Fruit fly (Drosophila melanogaster): ENCODE measurements around the gene daed.
A peak's percentile ranks its signal among the peaks of the same experiment; 100 is the strongest.

The daed gene

DNA sequence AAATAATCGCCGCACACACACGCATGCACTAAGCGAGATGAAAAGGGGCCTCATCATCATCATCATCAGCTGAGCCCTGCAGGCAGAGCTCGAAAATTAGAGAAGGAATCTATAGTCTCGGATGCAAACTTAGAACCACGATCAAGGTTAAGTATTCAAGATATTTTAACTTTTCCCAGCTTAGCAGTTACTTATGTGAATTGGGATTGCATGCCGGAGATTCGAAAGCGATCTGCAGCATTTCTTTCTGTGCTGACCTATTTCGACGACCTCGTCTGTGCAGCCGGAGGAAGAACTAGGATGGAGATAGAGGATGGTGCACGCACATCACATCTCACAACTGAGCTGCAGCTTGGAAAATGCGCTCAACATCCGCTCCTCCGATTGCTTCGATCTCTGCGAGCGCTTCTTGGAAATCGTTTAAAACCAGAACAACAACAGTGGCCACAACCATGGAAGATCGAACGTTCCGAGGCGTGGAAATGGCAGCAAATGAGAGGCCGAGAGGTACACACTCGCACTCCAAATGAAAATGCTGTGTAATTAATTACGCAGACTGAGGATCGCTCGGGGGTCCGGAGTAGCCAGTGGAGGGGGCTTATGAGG, 33.3 kb downstream of the daed start (continued):
- TF ChIP-seq tio (GFP tag; optimal IDR thresholded peaks at IDR 0.05) (peak; percentile 32), CG2889 (GFP tag; IDR thresholded peaks at IDR 0.05) (no peak), NC2α (GFP tag; optimal IDR thresholded peaks at IDR 0.05) (peak; percentile 62), CG4617 (GFP tag; optimal IDR thresholded peaks at IDR 0.05; ENCODE audit: borderline replicate concordance) (peak; percentile 31), cg (GFP tag; optimal IDR thresholded peaks at IDR 0.05) (no peak), CG2678 (tag; optimal IDR thresholded peaks at IDR 0.05) (peak; percentile 40), zf30C (GFP tag; optimal IDR thresholded peaks at IDR 0.05) (no peak), pum (GFP tag; optimal IDR thresholded peaks at IDR 0.05) (peak; percentile 63), CG7271 (tag; optimal IDR thresholded peaks at IDR 0.05) (no peak), CG7786 (GFP tag; optimal IDR thresholded peaks at IDR 0.05) (peak; percentile 73), CG11085 (GFP tag; IDR thresholded peaks at IDR 0.05) (no peak), yki (optimal IDR thresholded peaks at IDR 0.05) (no peak), CG10366 (GFP tag; IDR thresholded peaks at IDR 0.05) (peak; percentile 23; the same call in 1 of the 2 replicates), dpn (GFP tag; optimal IDR thresholded peaks at IDR 0.05) (peak; percentile 23 to 52), Bgb (GFP tag; IDR thresholded peaks at IDR 0.05; ENCODE audit: partially characterized antibody) (no peak), CG12942 (GFP tag; optimal IDR thresholded peaks at IDR 0.05) (no peak), CG1602 (GFP tag; optimal IDR thresholded peaks at IDR 0.05) (peak; percentile 65), CG4820 (GFP tag; optimal IDR thresholded peaks at IDR 0.05) (peak; percentile 64), sens-2 (GFP tag; IDR thresholded peaks at IDR 0.05) (peak; percentile 68; the same call in 1 of the 2 replicates), Fer2 (tag; optimal IDR thresholded peaks at IDR 0.05) (no peak), Atf-2 (GFP tag; optimal IDR thresholded peaks at IDR 0.05) (peak; percentile 56), pan (optimal IDR thresholded peaks at IDR 0.05) (no peak), pan (GFP tag; optimal IDR thresholded peaks at IDR 0.05 in 1 of 2, IDR thresholded peaks at IDR 0.05 in 1 of 2) (peak in 1 of 2 experiments; percentile 16), nerfin-2 (GFP tag; IDR thresholded peaks at IDR 0.05; ENCODE audit: partially characterized antibody) (no peak), CG32767 (GFP tag; IDR thresholded peaks at IDR 0.05) (peak; percentile 57; the same call in 1 of the 2 replicates), odd (GFP tag; optimal IDR thresholded peaks at IDR 0.05) (no peak), CG1529 (GFP tag; optimal IDR thresholded peaks at IDR 0.05) (peak; percentile 47), Hr3 (GFP tag; optimal IDR thresholded peaks at IDR 0.05) (peak; percentile 50), exex (tag; optimal IDR thresholded peaks at IDR 0.05) (no peak), CG6854 (GFP tag; optimal IDR thresholded peaks at IDR 0.05) (no peak), kah (GFP tag; optimal IDR thresholded peaks at IDR 0.05) (no peak), btn (GFP tag; optimal IDR thresholded peaks at IDR 0.05) (peak; percentile 71), Drgx (GFP tag; IDR thresholded peaks at IDR 0.05) (peak; percentile 62), CG15073 (GFP tag; optimal IDR thresholded peaks at IDR 0.05) (no peak), sisA (GFP tag; IDR thresholded peaks at IDR 0.05) (peak; percentile 59), CG13775 (GFP tag; optimal IDR thresholded peaks at IDR 0.05) (peak; percentile 72), Ssrp (tag; optimal IDR thresholded peaks at IDR 0.05) (peak; percentile 61), CG9437 (GFP tag; optimal IDR thresholded peaks at IDR 0.05) (no peak), ato (GFP tag; IDR thresholded peaks at IDR 0.05; ENCODE audit: partially characterized antibody) (no peak), stc (GFP tag; IDR thresholded peaks at IDR 0.05) (no peak), CG3407 (GFP tag; optimal IDR thresholded peaks at IDR 0.05) (peak; percentile 18), slp2 (GFP tag; optimal IDR thresholded peaks at IDR 0.05) (peak; percentile 15), CG6765 (GFP tag; optimal IDR thresholded peaks at IDR 0.05) (no peak), onecut (GFP tag; IDR thresholded peaks at IDR 0.05) (peak; percentile 63), org-1 (GFP tag; optimal IDR thresholded peaks at IDR 0.05) (peak; percentile 75), CG7963 (GFP tag; IDR thresholded peaks at IDR 0.05; ENCODE audit: partially characterized antibody) (no peak), sens (GFP tag) (peak; percentile 97), corto (GFP tag; optimal IDR thresholded peaks at IDR 0.05) (no peak), run (tag; optimal IDR thresholded peaks at IDR 0.05) (no peak), Hsf (GFP tag; optimal IDR thresholded peaks at IDR 0.05) (peak; percentile 64), Blimp-1 (GFP tag; optimal IDR thresholded peaks at IDR 0.05) (peak; percentile 33)
